Fruit fly (Drosophila melanogaster): ENCODE measurements around the gene CG15283.

- TF ChIP-seq CG12768 (GFP tag; optimal IDR thresholded peaks at IDR 0.05): no peak
- TF ChIP-seq Crg-1 (GFP tag; optimal IDR thresholded peaks at IDR 0.05): no peak
Observed at dm6 chr2L:14464328-14464727, 13.6 kb upstream of the CG15283 start.
